Worm (Caenorhabditis elegans) whole organism, L1 larva: Measurements from ENCODE around the gene sra-8.
A peak's percentile ranks its signal among the peaks of the same experiment; 100 is the strongest.

Source experiments
- C04F5.9 ChIP-seq: sonication (generic microtip); optimal IDR thresholded peaks from 2 replicates; lab custom pipeline; 2016; ENCODE audit warnings: missing genetic modification characterization, missing compliant biosample characterization
- C34B4.2 ChIP-seq: sonication (generic microtip); optimal IDR thresholded peaks from 2 replicates; lab custom pipeline; 2017; ENCODE audit warnings: mild to moderate bottlenecking, missing genetic modification characterization, missing compliant biosample characterization
- Y116A8C.19 ChIP-seq: sonication (generic microtip); optimal IDR thresholded peaks from 2 replicates; lab custom pipeline; 2016; ENCODE audit warnings: missing compliant biosample characterization, missing genetic modification characterization, borderline replicate concordance
- aly-2 ChIP-seq: fragments of 150-350 bp; optimal IDR thresholded peaks from 2 replicates; lab custom pipeline; 2014; ENCODE audit warnings: missing biosample characterization, missing genetic modification characterization
- ama-1 ChIP-seq: fragments of 150-350 bp; optimal IDR thresholded peaks from 2 replicates; lab custom pipeline; 2014
- ceh-63 ChIP-seq: fragments of 200-800 bp; sonication (Bioruptor generic); optimal IDR thresholded peaks from 2 replicates; lab custom pipeline; 2018; ENCODE audit warnings: mild to moderate bottlenecking, missing genetic modification characterization, missing compliant biosample characterization
- ceh-8 ChIP-seq: fragments of 200-800 bp; sonication (Bioruptor generic); optimal IDR thresholded peaks from 2 replicates; lab custom pipeline; 2018; ENCODE audit warnings: mild to moderate bottlenecking, missing genetic modification characterization, moderate library complexity, missing compliant biosample characterization
- ceh-82 ChIP-seq, 3 experiments: fragments of 150-350 bp in 1 of 3; sonication (generic microtip) in 2 of 3; optimal IDR thresholded peaks; 2 replicates each; lab custom pipeline; 2014 to 2017; ENCODE audit warnings: missing biosample characterization in 3 of 3, missing genetic modification characterization in 3 of 3
- efl-1 ChIP-seq, 4 experiments: fragments of 150-350 bp; optimal IDR thresholded peaks in 3 of 4; peaks in 1 of 4; 1 replicate in 1 of 4; 2 replicates in 3 of 4; lab custom pipeline; 2014; ENCODE audit warnings: missing biosample characterization in 2 of 4, missing genetic modification characterization in 2 of 4, missing genetic modification reagents in 2 of 4
- efl-3 ChIP-seq: fragments of 200-800 bp; sonication (Bioruptor generic); optimal IDR thresholded peaks from 2 replicates; lab custom pipeline; 2018; ENCODE audit warnings: mild to moderate bottlenecking, missing genetic modification characterization, missing compliant biosample characterization
- egl-13 ChIP-seq: sonication (generic microtip); optimal IDR thresholded peaks from 2 replicates; lab custom pipeline; 2016; ENCODE audit warnings: missing genotype, missing genetic modification reagents, missing genetic modification characterization, missing compliant biosample characterization
- egl-27 ChIP-seq, 2 experiments: fragments of 150-350 bp in 1 of 2; sonication (generic microtip); optimal IDR thresholded peaks; 3 replicates each; lab custom pipeline; 2017 to 2018; ENCODE audit warnings: missing biosample characterization in 2 of 2, missing genetic modification characterization in 2 of 2, missing genetic modification reagents in 2 of 2
- elt-2 ChIP-seq: sonication (generic microtip); optimal IDR thresholded peaks from 2 replicates; lab custom pipeline; 2016; ENCODE audit warnings: missing genetic modification characterization, mild to moderate bottlenecking, inconsistent platforms, missing compliant biosample characterization, missing genetic modification reagents
- fkh-10 ChIP-seq: sonication (generic microtip); optimal IDR thresholded peaks from 2 replicates; lab custom pipeline; 2017; ENCODE audit warnings: missing biosample characterization, missing genetic modification reagents, missing genetic modification characterization
- fkh-8 ChIP-seq: sonication (generic microtip); optimal IDR thresholded peaks from 2 replicates; lab custom pipeline; 2016; ENCODE audit warnings: mild to moderate bottlenecking, missing genetic modification characterization, missing compliant biosample characterization
- grh-1 ChIP-seq: fragments of 200-800 bp; sonication (Bioruptor generic); IDR thresholded peaks from 2 replicates; pipeline ENCODE4 v1.3.6; 2022; ENCODE audit warnings: missing genetic modification reagents, missing genetic modification characterization, missing compliant biosample characterization
- irx-1 ChIP-seq: sonication (generic microtip); optimal IDR thresholded peaks from 2 replicates; lab custom pipeline; 2016; ENCODE audit warnings: missing genetic modification characterization, missing compliant biosample characterization
- isw-1 ChIP-seq: fragments of 200-800 bp; sonication (Bioruptor generic); IDR thresholded peaks from 2 replicates; pipeline ENCODE4 v1.3.6; 2022; ENCODE audit warnings: missing genetic modification characterization, missing compliant biosample characterization
- jun-1 ChIP-seq: fragments of 150-350 bp; optimal IDR thresholded peaks from 2 replicates; lab custom pipeline; 2014; ENCODE audit warnings: missing biosample characterization, missing genetic modification reagents, missing genetic modification characterization
- lin-14 ChIP-seq: fragments of 200-800 bp; sonication (Bioruptor generic); optimal IDR thresholded peaks from 2 replicates; lab custom pipeline; 2018; ENCODE audit warnings: mild to moderate bottlenecking, missing genetic modification characterization, moderate library complexity, missing compliant biosample characterization
- lin-35 ChIP-seq, 2 experiments: fragments of 150-350 bp; optimal IDR thresholded peaks; 2 replicates each; lab custom pipeline; 2014; ENCODE audit warnings: missing biosample characterization in 2 of 2, missing genetic modification characterization in 2 of 2, missing genetic modification reagents in 2 of 2
- lir-3 ChIP-seq: sonication (generic microtip); optimal IDR thresholded peaks from 2 replicates; lab custom pipeline; 2016; ENCODE audit warnings: mild to moderate bottlenecking, missing genetic modification characterization, moderate library complexity, missing compliant biosample characterization; ENCODE audit not compliant: poor library complexity
- lsy-2 ChIP-seq, 2 experiments: fragments of 150-350 bp; optimal IDR thresholded peaks; 2 replicates each; lab custom pipeline; 2014; ENCODE audit warnings: missing biosample characterization in 2 of 2, missing genetic modification characterization in 2 of 2
- mdl-1 ChIP-seq, 2 experiments: fragments of 150-350 bp; optimal IDR thresholded peaks; 2 replicates each; lab custom pipeline; 2014 to 2017; ENCODE audit warnings: missing biosample characterization in 2 of 2, missing genetic modification characterization in 2 of 2, inconsistent platforms in 1 of 2
- mef-2 ChIP-seq: fragments of 150-350 bp; optimal IDR thresholded peaks from 2 replicates; lab custom pipeline; 2014; ENCODE audit warnings: missing biosample characterization, missing genetic modification characterization
- nhr-12 ChIP-seq: sonication (generic microtip); optimal IDR thresholded peaks from 2 replicates; lab custom pipeline; 2017; ENCODE audit warnings: missing biosample characterization, missing genetic modification characterization
- nhr-19 ChIP-seq: fragments of 200-800 bp; sonication (Bioruptor generic); conservative IDR thresholded peaks from 2 replicates; pipeline ENCODE4 v1.3.6; 2022; ENCODE audit warnings: missing genetic modification characterization, missing compliant biosample characterization
- nhr-20 ChIP-seq: sonication (generic microtip); optimal IDR thresholded peaks from 2 replicates; lab custom pipeline; 2016; ENCODE audit warnings: mild to moderate bottlenecking, missing genetic modification characterization, missing compliant biosample characterization
- nhr-237 ChIP-seq: fragments of 150-350 bp; optimal IDR thresholded peaks from 2 replicates; lab custom pipeline; 2014; ENCODE audit warnings: missing biosample characterization, missing genetic modification characterization
- nhr-71 ChIP-seq: sonication (generic microtip); optimal IDR thresholded peaks from 2 replicates; lab custom pipeline; 2016; ENCODE audit warnings: mild to moderate bottlenecking, missing genetic modification characterization, moderate library complexity, missing compliant biosample characterization
- nhr-76 ChIP-seq: sonication (generic microtip); optimal IDR thresholded peaks from 2 replicates; lab custom pipeline; 2017; ENCODE audit warnings: missing biosample characterization, missing genetic modification characterization
- nhr-85 ChIP-seq: sonication (generic microtip); peaks from one replicate; lab custom pipeline; 2016; ENCODE audit warnings: missing genetic modification characterization, inconsistent platforms, missing compliant biosample characterization
- nhr-90 ChIP-seq: sonication (generic microtip); optimal IDR thresholded peaks from 2 replicates; lab custom pipeline; 2016; ENCODE audit warnings: mild to moderate bottlenecking, missing genetic modification characterization, missing compliant biosample characterization; ENCODE audit not compliant: poor library complexity
- pqm-1 ChIP-seq: sonication (generic microtip); optimal IDR thresholded peaks from 3 replicates; lab custom pipeline; 2017; ENCODE audit warnings: missing biosample characterization, missing genetic modification characterization
- rnt-1 ChIP-seq: sonication (generic microtip); optimal IDR thresholded peaks from 2 replicates; lab custom pipeline; 2016; ENCODE audit warnings: mild to moderate bottlenecking, missing genetic modification characterization, moderate library complexity, missing compliant biosample characterization
- skn-1 ChIP-seq: fragments of 150-350 bp; optimal IDR thresholded peaks from 2 replicates; lab custom pipeline; 2014; ENCODE audit warnings: missing biosample characterization, missing genetic modification characterization
- snu-23 ChIP-seq: sonication (generic microtip); optimal IDR thresholded peaks from 2 replicates; lab custom pipeline; 2016; ENCODE audit warnings: missing genetic modification characterization, missing compliant biosample characterization
- sox-4 ChIP-seq: sonication (generic microtip); optimal IDR thresholded peaks from 2 replicates; lab custom pipeline; 2016; ENCODE audit warnings: missing genetic modification characterization, missing compliant biosample characterization
- swsn-7 ChIP-seq: sonication (generic microtip); optimal IDR thresholded peaks from 2 replicates; lab custom pipeline; 2016; ENCODE audit warnings: missing genetic modification characterization, missing compliant biosample characterization
- tlp-1 ChIP-seq: fragments of 150-350 bp; optimal IDR thresholded peaks from 2 replicates; lab custom pipeline; 2014; ENCODE audit warnings: missing biosample characterization, missing genetic modification characterization
- vab-15 ChIP-seq: sonication (generic microtip); optimal IDR thresholded peaks from 2 replicates; lab custom pipeline; 2017; ENCODE audit warnings: missing genotype, mild to moderate bottlenecking, missing genetic modification characterization, missing compliant biosample characterization
- zag-1 ChIP-seq: fragments of 150-350 bp; optimal IDR thresholded peaks from 2 replicates; lab custom pipeline; 2014; ENCODE audit warnings: missing biosample characterization, missing genetic modification characterization
- zip-4 ChIP-seq: fragments of 200-800 bp; sonication (Bioruptor generic); optimal IDR thresholded peaks from 2 replicates; lab custom pipeline; 2018; ENCODE audit warnings: mild to moderate bottlenecking, missing genetic modification characterization, moderate library complexity, missing compliant biosample characterization

sra-8 gene

DNA sequence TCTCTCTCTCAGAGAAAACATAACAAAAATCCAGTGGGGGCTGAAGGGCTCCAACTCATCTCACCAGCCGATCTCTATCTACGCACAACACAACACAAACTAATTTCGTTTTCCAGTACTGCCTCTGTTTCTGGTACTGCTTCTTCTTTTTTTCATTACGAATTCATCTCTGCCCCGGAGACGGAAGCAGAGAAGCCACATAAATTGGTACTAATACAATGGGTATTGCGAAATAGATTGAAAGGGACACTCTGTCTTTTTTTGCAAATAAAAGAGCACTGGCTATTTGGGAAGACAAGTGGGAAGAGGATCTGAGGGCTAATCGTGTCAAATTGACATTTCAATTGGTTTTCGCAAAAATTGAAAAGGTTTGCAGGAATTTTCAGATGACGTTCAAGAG is 40.2 kb upstream of the sra-8 start (continued):
- TF ChIP-seq ceh-82 (tag; optimal IDR thresholded peaks at IDR 0.05; lab: Kevin White, UChicago), result peak in 1 of 3 experiments; percentile 20
- no peak for TF ChIP-seq isw-1
- no peak for TF ChIP-seq ama-1 (lab: Kevin White, UChicago)
- TF ChIP-seq efl-1 (optimal IDR thresholded peaks at IDR 0.05; lab: Kevin White, UChicago), result no peak
- peak in 1 of 2 experiments; percentile 16 for TF ChIP-seq efl-1 (GFP tag; optimal IDR thresholded peaks at IDR 0.05 in 1 of 2; lab: Kevin White, UChicago)
- peak; percentile 2 for TF ChIP-seq snu-23 (GFP tag; lab: Kevin White, UChicago)
- TF ChIP-seq zag-1, result peak; percentile 16
- no peak for TF ChIP-seq grh-1 (GFP tag; lab: Robert Waterston, UW)
- TF ChIP-seq vab-15 (tag; lab: Kevin White, UChicago), result no peak
- no peak for TF ChIP-seq nhr-85 (tag; lab: Kevin White, UChicago)

DNA sequence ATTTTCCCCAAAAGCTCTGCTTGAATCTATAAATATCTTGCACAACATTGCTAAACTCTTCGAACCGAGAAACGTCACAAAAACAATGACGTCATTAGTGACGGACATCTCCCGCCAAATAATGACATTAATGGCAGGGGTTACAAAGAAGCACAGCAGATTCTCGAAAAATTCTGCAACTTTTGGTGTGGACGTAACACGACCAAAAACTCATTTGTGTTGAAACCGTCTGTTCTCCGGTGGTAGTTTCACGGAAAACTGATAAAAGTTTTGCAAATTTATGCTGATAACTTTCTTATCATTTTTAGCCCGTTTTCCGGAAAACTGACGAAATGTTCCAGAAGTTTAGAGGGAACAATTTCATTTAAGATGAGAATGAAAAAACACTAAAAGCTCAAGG is 38.9 kb upstream of the sra-8 start:
- TF ChIP-seq skn-1 (tag; lab: Kevin White, UChicago), result no peak
- no peak for TF ChIP-seq nhr-12
- peak; percentile 37 for TF ChIP-seq lin-14 (GFP tag; lab: Kevin White, UChicago)
- TF ChIP-seq fkh-8 (tag; lab: Kevin White, UChicago), result peak; percentile 1
- TF ChIP-seq lsy-2 (tag; optimal IDR thresholded peaks at IDR 0.05; lab: Kevin White, UChicago), result no peak
- no peak for TF ChIP-seq ceh-82 (tag; optimal IDR thresholded peaks at IDR 0.05; lab: Kevin White, UChicago)
- peak; percentile 28 for TF ChIP-seq nhr-71 (tag; lab: Kevin White, UChicago)
- no peak for TF ChIP-seq egl-27 (tag; optimal IDR thresholded peaks at IDR 0.05; lab: Kevin White, UChicago)
- TF ChIP-seq nhr-76 (tag; lab: Kevin White, UChicago), result no peak
- TF ChIP-seq elt-2 (tag; lab: Kevin White, UChicago), result peak; percentile 51
- peak; percentile 37 for TF ChIP-seq pqm-1

- TF ChIP-seq C34B4.2 (no peak), mdl-1 (tag; optimal IDR thresholded peaks at IDR 0.05; lab: Kevin White, UChicago) (peak in 1 of 2 experiments; percentile 49), grh-1 (GFP tag; lab: Robert Waterston, UW) (no peak), nhr-90 (tag; lab: Kevin White, UChicago) (peak; percentile 28), lin-35 (GFP tag; optimal IDR thresholded peaks at IDR 0.05; lab: Kevin White, UChicago) (peak in 1 of 2 experiments; percentile 73), swsn-7 (no peak), irx-1 (tag; lab: Kevin White, UChicago) (no peak), nhr-20 (tag; lab: Kevin White, UChicago) (peak; percentile 30), Y116A8C.19 (tag; lab: Kevin White, UChicago) (no peak), elt-2 (tag; lab: Kevin White, UChicago) (peak; percentile 99), skn-1 (tag; lab: Kevin White, UChicago) (no peak), jun-1 (tag; lab: Kevin White, UChicago) (peak; percentile 10), lin-14 (GFP tag; lab: Kevin White, UChicago) (peak; percentile 2), C04F5.9 (tag; lab: Kevin White, UChicago) (no peak), tlp-1 (no peak), sox-4 (no peak), nhr-71 (tag; lab: Kevin White, UChicago) (peak; percentile 57)
These were observed 36.6 kb upstream of the sra-8 start for ce11 chrII:9500926-9501325.

ce11 chrII:9501955-9502354 is 35.6 kb upstream of the sra-8 start:
- TF ChIP-seq C04F5.9 (tag; lab: Kevin White, UChicago), result no peak
- TF ChIP-seq ceh-8 (GFP tag; lab: Kevin White, UChicago), result no peak
- TF ChIP-seq rnt-1 (tag; lab: Kevin White, UChicago), result no peak
- TF ChIP-seq nhr-71 (tag; lab: Kevin White, UChicago), result peak; percentile 51
- no peak for TF ChIP-seq ceh-63 (GFP tag; lab: Kevin White, UChicago)
- no peak for TF ChIP-seq egl-13 (tag; lab: Kevin White, UChicago)
- no peak for TF ChIP-seq sox-4
- no peak for TF ChIP-seq C34B4.2
- TF ChIP-seq mef-2 (tag; lab: Kevin White, UChicago), result no peak
- TF ChIP-seq efl-1 (optimal IDR thresholded peaks at IDR 0.05; lab: Kevin White, UChicago), result no peak
- peak in 1 of 2 experiments; percentile 57 for TF ChIP-seq efl-1 (GFP tag; optimal IDR thresholded peaks at IDR 0.05 in 1 of 2; lab: Kevin White, UChicago)
- peak; percentile 23 for TF ChIP-seq nhr-90 (tag; lab: Kevin White, UChicago)
- no peak for TF ChIP-seq pqm-1
- no peak for TF ChIP-seq fkh-10 (GFP tag; lab: Kevin White, UChicago)
- peak in 1 of 2 experiments; percentile 7 for TF ChIP-seq lsy-2 (tag; optimal IDR thresholded peaks at IDR 0.05; lab: Kevin White, UChicago)
- no peak for TF ChIP-seq aly-2 (tag; lab: Kevin White, UChicago)
- peak in 1 of 2 experiments; percentile 48 for TF ChIP-seq mdl-1 (tag; optimal IDR thresholded peaks at IDR 0.05; lab: Kevin White, UChicago)
- TF ChIP-seq nhr-237, result no peak
- TF ChIP-seq nhr-76 (tag; lab: Kevin White, UChicago), result no peak
- TF ChIP-seq lir-3, result no peak
- TF ChIP-seq ceh-82 (tag; optimal IDR thresholded peaks at IDR 0.05; lab: Kevin White, UChicago), result no peak
- peak; percentile 21 for TF ChIP-seq jun-1 (tag; lab: Kevin White, UChicago)
- no peak for TF ChIP-seq nhr-12
- no peak for TF ChIP-seq grh-1 (GFP tag; lab: Robert Waterston, UW)
- 0 out of 2 replicates have a peak, but pooled peaks have one; percentile 12 for TF ChIP-seq nhr-19 (GFP tag; lab: Robert Waterston, UW)
- TF ChIP-seq zip-4 (GFP tag; lab: Kevin White, UChicago), result no peak
- no peak for TF ChIP-seq efl-3 (GFP tag; lab: Kevin White, UChicago)
- peak; percentile 97 for TF ChIP-seq elt-2 (tag; lab: Kevin White, UChicago)
